Worm (Caenorhabditis elegans): ENCODE data around the gene tomm-20.

DNA sequence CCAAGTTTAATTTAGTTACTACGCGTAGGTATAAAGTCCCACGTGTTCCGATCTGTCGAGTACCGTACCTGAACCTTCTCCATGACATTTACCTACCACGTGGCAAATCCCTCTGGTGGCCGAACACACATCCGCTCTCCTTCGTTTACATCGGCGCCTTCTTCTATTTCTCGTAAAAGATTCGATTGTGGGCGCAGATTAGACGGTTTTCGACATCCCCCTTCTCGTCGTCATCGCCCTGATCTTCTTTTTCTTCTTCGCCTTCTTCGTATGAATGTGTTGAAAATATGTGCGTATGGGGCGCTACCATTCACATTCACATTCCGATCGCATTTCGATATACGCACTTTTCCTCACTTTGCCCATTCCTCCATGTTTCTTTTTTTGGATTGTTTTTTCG, 46.5 kb downstream of the tomm-20 start:
- TF ChIP-seq nfya-1 (tag; optimal IDR thresholded peaks at IDR 0.05; ENCODE audit: insufficient read depth) (no peak), unc-62 (GFP tag; optimal IDR thresholded peaks at IDR 0.05) (no peak), nhr-77 (tag; optimal IDR thresholded peaks at IDR 0.05) (no peak), nhr-76 (tag; optimal IDR thresholded peaks at IDR 0.05) (no peak), daf-12 (tag; optimal IDR thresholded peaks at IDR 0.05) (no peak), ZK546.5 (tag; optimal IDR thresholded peaks at IDR 0.05) (no peak), zag-1 (tag; optimal IDR thresholded peaks at IDR 0.05) (no peak), pha-4 (tag; optimal IDR thresholded peaks at IDR 0.05) (no peak), nhr-28 (tag; optimal IDR thresholded peaks at IDR 0.05) (no peak), egl-27 (tag; optimal IDR thresholded peaks at IDR 0.05) (no peak), pqm-1 (tag; optimal IDR thresholded peaks at IDR 0.05) (no peak), ama-1 (optimal IDR thresholded peaks at IDR 0.05) (no peak), snpc-4 (tag; optimal IDR thresholded peaks at IDR 0.05) (no peak), nhr-237 (tag; optimal IDR thresholded peaks at IDR 0.05) (no peak)

Data from whole organism, L3 larva.